Fruit fly (Drosophila melanogaster): ENCODE results near the gene Spn38F.

DNA sequence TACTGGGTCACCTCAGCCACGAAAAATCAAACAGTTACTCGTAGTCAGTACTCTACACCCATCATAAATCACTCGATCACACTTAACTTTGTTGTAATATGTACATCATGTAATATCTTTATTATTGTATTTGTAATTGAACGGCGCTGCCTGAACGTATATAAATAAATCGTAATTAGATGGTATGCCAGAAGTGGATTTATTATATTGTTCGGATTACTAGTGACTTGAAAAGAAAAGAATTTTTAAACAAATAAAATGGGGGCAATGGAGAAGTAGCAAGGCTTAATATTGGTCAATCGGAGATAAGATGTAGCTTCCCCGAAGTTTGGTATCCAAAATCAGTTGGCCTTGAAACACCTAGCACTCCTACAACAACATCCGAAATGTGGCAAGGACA lies 11.2 kb upstream of the Spn38F start, which contains the start of gene CG14402:
- TF ChIP-seq EcR (GFP tag; optimal IDR thresholded peaks at IDR 0.05) (no peak), Dll (optimal IDR thresholded peaks at IDR 0.05) (no peak), psq (optimal IDR thresholded peaks at IDR 0.05) (no peak)
